Worm (Caenorhabditis elegans) whole organism, L4/young adult: ENCODE data around the gene srsx-13.

Source experiments
- W03F9.2 ChIP-seq: fragments of 150-350 bp; optimal IDR thresholded peaks from 2 replicates; lab custom pipeline; 2014; ENCODE audit warnings: missing biosample characterization, missing genetic modification characterization
- dao-5 ChIP-seq: sonication (generic microtip); optimal IDR thresholded peaks from 2 replicates; lab custom pipeline; 2016; ENCODE audit warnings: missing genotype, missing genetic modification characterization, moderate library complexity, missing compliant biosample characterization
- him-1 ChIP-seq: sonication (generic microtip); optimal IDR thresholded peaks from 2 replicates; lab custom pipeline; 2016; ENCODE audit warnings: missing genotype, missing genetic modification reagents, missing genetic modification characterization, missing compliant biosample characterization

srsx-13 gene

DNA sequence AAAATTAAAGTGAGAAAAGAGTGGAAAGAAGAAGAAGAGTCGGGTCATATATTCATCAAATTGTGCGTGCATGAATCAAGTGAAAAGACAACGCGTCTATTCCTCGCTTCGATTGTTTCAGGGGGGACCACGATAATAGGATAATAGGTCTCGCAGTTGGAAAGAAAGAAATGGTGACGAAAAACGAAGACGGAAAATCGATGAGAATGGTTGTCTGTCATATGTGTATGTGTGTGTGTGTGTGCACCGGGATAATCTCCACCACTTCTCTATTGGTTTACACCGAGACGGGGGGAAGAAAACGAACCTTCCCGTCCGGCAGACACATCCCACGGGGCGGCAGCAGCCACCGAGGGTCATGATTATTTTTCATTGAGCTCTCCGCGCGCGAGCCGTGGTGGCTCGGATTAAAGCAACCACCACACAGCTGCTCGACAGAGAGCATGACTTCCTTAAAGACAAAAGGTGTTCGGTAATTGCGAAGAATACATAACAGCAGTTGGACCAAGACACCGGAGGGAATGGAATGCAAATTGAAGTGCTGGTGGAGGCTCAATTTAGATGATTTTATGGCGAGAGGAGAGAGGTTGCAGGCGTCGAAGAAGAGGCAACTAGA, 18.9 kb downstream of the srsx-13 start:
- TF ChIP-seq dao-5 (tag; lab: Kevin White, UChicago) (no peak), W03F9.2 (tag; lab: Kevin White, UChicago) (no peak), him-1 (tag; lab: Kevin White, UChicago) (no peak)

- TF ChIP-seq W03F9.2 (tag; lab: Kevin White, UChicago) (peak; percentile 39), dao-5 (tag; lab: Kevin White, UChicago) (no peak)
Measured at ce11 chrV:4963606-4964005, 19.4 kb downstream of the srsx-13 start.

- TF ChIP-seq dao-5 (tag; lab: Kevin White, UChicago) (no peak), W03F9.2 (tag; lab: Kevin White, UChicago) (no peak), him-1 (tag; lab: Kevin White, UChicago) (no peak)
Measured at ce11 chrV:4962968-4963367, 20.0 kb downstream of the srsx-13 start, which contains the start of gene tam-1. Gene tam-1 (minus strand): TSS chrV:4963102.

- TF ChIP-seq W03F9.2 (tag; lab: Kevin White, UChicago), result no peak
- no peak for TF ChIP-seq dao-5 (tag; lab: Kevin White, UChicago)
- no peak for TF ChIP-seq him-1 (tag; lab: Kevin White, UChicago)
Measured at ce11 chrV:4960686-4961085, 22.3 kb downstream of the srsx-13 start.

DNA sequence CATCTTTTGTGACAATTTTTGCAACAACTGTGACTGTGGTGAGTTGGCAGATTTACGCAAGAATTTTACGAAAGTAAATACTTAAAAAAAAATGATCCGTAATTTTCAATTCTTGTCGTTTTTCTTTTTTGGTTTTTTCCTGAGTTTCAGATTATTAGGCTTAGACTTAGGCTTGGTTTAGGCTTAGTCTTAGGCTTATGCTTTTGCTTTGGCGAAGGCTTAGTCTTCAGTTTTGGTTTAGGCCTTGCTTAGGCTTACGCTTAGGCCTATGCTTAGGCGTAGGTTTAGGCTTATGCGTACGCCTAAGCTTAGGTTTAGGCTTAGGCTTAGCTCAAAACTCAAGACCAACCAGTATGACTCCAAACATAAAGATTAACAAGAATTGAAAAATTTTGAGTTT, 25.4 kb downstream of the srsx-13 start:
- TF ChIP-seq W03F9.2 (tag; lab: Kevin White, UChicago) (no peak), dao-5 (tag; lab: Kevin White, UChicago) (no peak), him-1 (tag; lab: Kevin White, UChicago) (no peak)

DNA sequence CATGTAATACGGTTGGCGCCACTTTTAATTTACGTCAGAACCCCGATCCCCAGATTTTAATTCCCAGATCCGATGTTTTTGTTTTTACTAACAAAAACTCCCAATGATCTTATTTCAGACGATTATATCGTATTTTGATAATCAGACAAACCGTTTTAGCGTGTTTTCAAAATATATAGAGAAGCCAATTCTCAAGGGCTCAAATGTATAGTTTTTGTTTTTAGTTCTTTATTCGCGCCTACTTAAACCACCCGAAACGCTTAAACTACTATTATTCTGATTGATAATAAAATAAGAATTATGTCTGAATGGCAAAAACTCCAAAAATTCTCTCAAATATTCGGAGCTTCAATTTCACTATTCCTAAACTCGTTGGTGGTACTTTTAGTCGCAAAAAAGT, 26.5 kb downstream of the srsx-13 start, which contains the start of gene str-208:
Gene str-208, plus strand, starts transcription at position 301 of the 400 bp plus-strand sequence.
- TF ChIP-seq dao-5 (tag; lab: Kevin White, UChicago) (no peak), him-1 (tag; lab: Kevin White, UChicago) (no peak), W03F9.2 (tag; lab: Kevin White, UChicago) (no peak)

DNA sequence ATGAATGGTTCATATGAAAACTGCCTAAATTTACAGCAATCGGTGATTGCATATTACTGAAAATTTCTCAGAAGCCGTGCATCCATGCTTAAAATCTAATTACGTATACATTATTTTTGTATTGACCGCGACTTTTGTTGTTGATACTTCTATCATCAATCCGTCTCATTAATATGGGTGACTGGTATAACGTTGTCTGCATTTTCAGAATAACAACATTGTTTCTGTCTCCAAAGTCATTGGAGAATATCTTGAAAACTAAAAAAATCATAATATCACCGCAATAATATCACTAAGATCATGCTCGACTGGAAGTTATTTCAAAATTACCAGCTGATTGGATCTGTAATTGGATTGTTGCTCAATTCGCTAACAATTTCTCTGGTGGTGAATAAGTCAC, 31.6 kb downstream of the srsx-13 start, which contains the start of gene str-207:
Gene str-207, plus strand, starts transcription at position 301 of the 400 bp plus-strand sequence.
- TF ChIP-seq him-1 (tag; lab: Kevin White, UChicago) (no peak), W03F9.2 (tag; lab: Kevin White, UChicago) (no peak)

DNA sequence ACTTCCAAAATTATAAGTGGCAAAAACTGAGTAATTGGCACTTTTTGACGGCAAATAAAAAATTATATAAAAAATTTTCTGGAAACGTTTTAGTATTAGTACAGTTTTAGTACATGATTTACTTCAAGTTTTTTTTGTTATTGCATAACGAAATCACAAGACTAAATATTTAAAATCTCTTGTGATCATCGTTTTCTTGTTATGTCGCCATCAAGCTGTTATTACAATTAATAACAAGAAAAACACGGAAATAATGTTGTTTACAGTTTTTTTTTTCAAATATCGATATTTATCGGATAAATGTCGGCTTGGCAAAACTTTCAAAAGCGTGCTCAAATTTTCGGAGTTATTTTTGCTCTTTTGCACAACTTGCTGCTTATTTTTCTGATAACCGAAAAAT, 34.4 kb downstream of the srsx-13 start, which contains the start of gene str-209:
Gene str-209, plus strand, starts transcription at position 301 of the 400 bp plus-strand sequence.
- TF ChIP-seq him-1 (tag; lab: Kevin White, UChicago) (no peak), dao-5 (tag; lab: Kevin White, UChicago) (no peak), W03F9.2 (tag; lab: Kevin White, UChicago) (no peak)

DNA sequence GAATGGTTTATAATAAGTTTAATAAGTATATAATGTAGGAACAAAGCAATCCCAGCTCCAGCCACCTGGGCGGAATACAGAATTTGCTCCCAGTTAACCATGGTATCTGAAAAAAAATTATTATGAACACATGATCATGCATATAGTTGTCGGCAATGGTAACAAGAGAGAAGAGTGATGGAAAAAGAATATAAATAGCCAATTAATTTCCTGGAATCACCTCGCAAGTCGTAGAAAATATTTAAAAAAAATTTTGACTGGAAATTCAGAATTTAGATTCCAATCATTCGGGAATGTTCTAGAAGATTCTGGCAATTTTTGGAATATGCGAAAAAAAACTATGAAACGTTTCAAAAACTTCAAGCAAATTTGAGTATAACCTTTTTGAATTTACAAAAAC, 38.8 kb downstream of the srsx-13 start, which contains the start of gene str-211:
Gene str-211, minus strand, starts transcription at position 101 of the 400 bp plus-strand sequence.
- TF ChIP-seq him-1 (tag; lab: Kevin White, UChicago), result no peak
- TF ChIP-seq dao-5 (tag; lab: Kevin White, UChicago), result no peak
- TF ChIP-seq W03F9.2 (tag; lab: Kevin White, UChicago), result no peak

DNA sequence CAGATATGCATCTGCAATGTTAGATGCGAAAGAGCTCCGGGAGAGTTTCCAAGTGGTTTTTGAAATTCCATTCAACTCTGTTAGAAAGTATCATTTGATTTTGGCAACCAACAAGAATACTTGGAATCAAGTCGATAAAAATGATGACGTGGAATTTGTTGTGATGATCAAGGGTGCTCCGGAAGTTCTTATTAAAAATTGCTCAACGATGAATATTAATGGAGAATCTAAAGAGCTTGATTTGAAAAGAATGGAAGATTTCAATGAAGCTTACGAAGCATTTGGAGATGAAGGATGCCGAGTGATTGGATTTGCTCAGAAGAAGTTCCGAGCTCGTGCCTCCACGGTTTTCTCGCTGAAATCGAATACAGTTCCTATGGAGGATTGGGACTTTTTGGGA, 45.7 kb downstream of the srsx-13 start:
- TF ChIP-seq dao-5 (tag; lab: Kevin White, UChicago), result no peak
- TF ChIP-seq him-1 (tag; lab: Kevin White, UChicago), result no peak
- no peak for TF ChIP-seq W03F9.2 (tag; lab: Kevin White, UChicago)

ce11 chrV:4935096-4935495, 47.9 kb downstream of the srsx-13 start:
- no peak for TF ChIP-seq dao-5 (tag; lab: Kevin White, UChicago)
- TF ChIP-seq him-1 (tag; lab: Kevin White, UChicago), result no peak
- no peak for TF ChIP-seq W03F9.2 (tag; lab: Kevin White, UChicago)

DNA sequence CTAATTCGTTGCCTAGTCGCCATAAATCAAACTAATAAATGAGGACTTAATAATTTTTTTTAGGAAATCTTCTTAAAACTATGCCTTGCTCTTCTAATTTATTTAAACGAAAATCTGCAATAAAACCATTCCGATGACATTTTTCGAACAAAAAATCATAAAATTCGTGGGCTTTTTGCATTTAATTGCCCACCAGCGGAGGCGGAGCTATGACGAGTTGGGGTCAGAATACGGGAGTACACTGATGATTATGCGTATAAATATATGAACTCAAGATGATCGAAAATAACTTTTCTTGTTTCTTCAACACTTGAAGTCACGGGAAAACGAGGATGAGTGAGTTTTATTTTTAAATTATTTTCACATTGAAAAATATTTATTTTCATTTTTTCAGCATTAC, 48.6 kb downstream of the srsx-13 start, which contains the start of gene catp-2:
Gene catp-2, plus strand, starts transcription at position 301 of the 400 bp plus-strand sequence.
- no peak for TF ChIP-seq W03F9.2 (tag; lab: Kevin White, UChicago)
- TF ChIP-seq dao-5 (tag; lab: Kevin White, UChicago), result no peak
- TF ChIP-seq him-1 (tag; lab: Kevin White, UChicago), result no peak

DNA sequence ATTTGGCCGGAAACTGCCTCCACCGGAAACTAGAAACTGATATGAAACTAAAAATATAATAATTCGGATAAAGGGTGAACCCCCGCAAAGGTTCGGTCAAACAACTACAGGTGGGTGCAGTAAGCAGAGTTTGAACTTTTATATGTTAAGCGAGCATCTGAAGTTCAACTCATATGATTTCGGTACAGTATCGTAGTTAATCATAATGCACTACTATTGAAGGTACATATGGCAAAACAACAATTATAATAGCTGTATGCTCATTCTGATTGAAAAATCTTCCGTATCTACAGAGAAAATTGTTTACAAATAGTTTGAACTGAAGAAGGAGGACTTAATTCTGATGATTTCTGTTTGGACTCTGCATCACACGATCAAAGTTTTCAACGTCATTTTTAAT, 49.7 kb downstream of the srsx-13 start:
- TF ChIP-seq dao-5 (tag; lab: Kevin White, UChicago) (no peak), W03F9.2 (tag; lab: Kevin White, UChicago) (no peak), him-1 (tag; lab: Kevin White, UChicago) (no peak)

- TF ChIP-seq him-1 (tag; lab: Kevin White, UChicago) (no peak), dao-5 (tag; lab: Kevin White, UChicago) (no peak), W03F9.2 (tag; lab: Kevin White, UChicago) (no peak)
Measured at ce11 chrV:4932814-4933213, 50.2 kb downstream of the srsx-13 start, which contains the start of gene C02E7.10. Gene C02E7.10 (minus strand): TSS chrV:4933045.
